ENCODE assay signal across 1 fruit fly cellular context in genomic region chr3R:31438856-31439255, dm6.
TF ChIP-seq lines count a peak whose summit lies in the region.

No protein-coding gene starts in this region.

TF ChIP-seq in whole organism, embryonic, 481 proteins besides CTCF, POLR2A, EP300 and RAD21 (continued from another document):
- TF ChIP-seq Lim3 (GFP tag; IDR thresholded peaks at IDR 0.05; lab: Robert Waterston, UW) (no peak), Fer2 (tag; optimal IDR thresholded peaks at IDR 0.05; lab: Kevin White, UChicago) (no peak), CG2678 (tag; optimal IDR thresholded peaks at IDR 0.05; lab: Kevin White, UChicago) (no peak), Deaf1 (tag; optimal IDR thresholded peaks at IDR 0.05; lab: Kevin White, UChicago) (peak; percentile 3), zfh1 (GFP tag; IDR thresholded peaks at IDR 0.05; lab: Robert Waterston, UW) (no peak), stc (GFP tag; IDR thresholded peaks at IDR 0.05; lab: Robert Waterston, UW) (no peak), PHDP (tag; optimal IDR thresholded peaks at IDR 0.05; lab: Kevin White, UChicago) (no peak), fd3F (GFP tag; optimal IDR thresholded peaks at IDR 0.05; lab: Kevin White, UChicago) (no peak), CG10462 (GFP tag; optimal IDR thresholded peaks at IDR 0.05; lab: Kevin White, UChicago) (no peak), run (tag; optimal IDR thresholded peaks at IDR 0.05; lab: Kevin White, UChicago) (no peak), luna (GFP tag; optimal IDR thresholded peaks at IDR 0.05; lab: Kevin White, UChicago) (no peak), pho (GFP tag; optimal IDR thresholded peaks at IDR 0.05; lab: Kevin White, UChicago) (no peak), CG6654 (GFP tag; optimal IDR thresholded peaks at IDR 0.05; lab: Kevin White, UChicago) (no peak), gro (GFP tag; optimal IDR thresholded peaks at IDR 0.05; lab: Kevin White, UChicago) (no peak), grn (GFP tag; optimal IDR thresholded peaks at IDR 0.05; lab: Kevin White, UChicago) (no peak), CG1647 (GFP tag; optimal IDR thresholded peaks at IDR 0.05; lab: Kevin White, UChicago) (no peak), CG13894 (tag; optimal IDR thresholded peaks at IDR 0.05; lab: Kevin White, UChicago) (peak; percentile 75), pan (optimal IDR thresholded peaks at IDR 0.05; lab: Kevin White, UChicago) (no peak), pan (GFP tag; optimal IDR thresholded peaks at IDR 0.05 in 1 of 2, IDR thresholded peaks at IDR 0.05 in 1 of 2) (peak in 1 of 2 experiments; percentile 20), oc (tag; optimal IDR thresholded peaks at IDR 0.05; lab: Kevin White, UChicago) (peak; percentile 78), Oli (tag; optimal IDR thresholded peaks at IDR 0.05; lab: Kevin White, UChicago) (no peak), nmo (GFP tag; optimal IDR thresholded peaks at IDR 0.05; lab: Kevin White, UChicago) (no peak)
